Fruit fly (Drosophila melanogaster) whole organism, adult: Measurements from ENCODE around the gene Tif-IA.

Experiments used
- CG11617 ChIP-seq: fragments of 200-800 bp; sonication (Bioruptor generic); optimal IDR thresholded peaks from 2 replicates; lab custom pipeline; 2017; ENCODE audit warnings: mild to moderate bottlenecking, missing biosample characterization, missing genetic modification reagents, missing genetic modification characterization
- CG7045 ChIP-seq: fragments of 200-800 bp; sonication (Bioruptor generic); optimal IDR thresholded peaks from 2 replicates; lab custom pipeline; 2017; ENCODE audit warnings: missing biosample characterization, mild to moderate bottlenecking, missing genetic modification characterization
- CG7101 ChIP-seq: fragments of 200-800 bp; sonication (Bioruptor generic); optimal IDR thresholded peaks from 2 replicates; lab custom pipeline; 2018; ENCODE audit warnings: missing biosample characterization, mild to moderate bottlenecking, missing genetic modification characterization, moderate library complexity
- bab1 ChIP-seq: fragments of 200-800 bp; sonication (Bioruptor generic); optimal IDR thresholded peaks from 3 replicates; lab custom pipeline; 2019; ENCODE audit warnings: missing biosample characterization, mild to moderate bottlenecking, missing genetic modification characterization, moderate library complexity
- cic ChIP-seq: fragments of 200-800 bp; sonication (Bioruptor generic); optimal IDR thresholded peaks from 2 replicates; lab custom pipeline; 2017; ENCODE audit warnings: missing biosample characterization, mild to moderate bottlenecking, missing genetic modification characterization, moderate library complexity
- kay ChIP-seq: fragments of 200-800 bp; sonication (Bioruptor generic); peaks from one replicate; lab custom pipeline; 2016; ENCODE audit warnings: missing biosample characterization, missing genetic modification characterization, borderline replicate concordance

DNA sequence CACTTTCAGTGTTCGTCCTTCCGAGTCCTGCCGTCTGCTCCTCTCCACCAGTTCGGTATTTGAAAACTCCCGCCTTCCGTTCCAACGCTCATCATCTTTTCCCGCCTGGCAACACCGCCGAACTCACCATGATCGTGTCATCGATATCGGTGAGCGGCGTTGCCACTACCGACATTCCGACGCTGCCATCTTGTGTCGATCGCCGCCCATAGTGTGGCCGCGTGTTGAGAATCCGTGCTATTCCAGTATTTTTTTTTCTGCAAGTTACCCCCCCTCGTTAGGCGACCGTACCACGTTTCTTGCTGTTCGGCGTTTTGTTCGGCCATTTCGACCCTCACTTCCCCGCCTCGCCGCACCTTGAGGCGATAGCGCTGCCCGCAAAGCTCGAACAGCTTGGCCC is 11.4 kb downstream of the Tif-IA start:
- TF ChIP-seq CG7101 (tag; lab: Kevin White, UChicago): no peak
- no peak for TF ChIP-seq CG7045 (GFP tag; lab: Kevin White, UChicago)
- no peak for TF ChIP-seq CG11617 (GFP tag; lab: Kevin White, UChicago)
- TF ChIP-seq cic (GFP tag; lab: Kevin White, UChicago): no peak
- TF ChIP-seq bab1 (GFP tag; lab: Kevin White, UChicago): no peak
- no peak for TF ChIP-seq kay (GFP tag; lab: Kevin White, UChicago)
